Worm (Caenorhabditis elegans): Measurements from ENCODE around the gene abu-4.
A peak's percentile ranks its signal among the peaks of the same experiment; 100 is the strongest.

Gene abu-4

ce11 chrV:2244751-2245150, 29.9 kb upstream of the abu-4 start, which contains the start of gene cyp-33C5 (continued):
- TF ChIP-seq Y5F2A.4 (GFP tag; optimal IDR thresholded peaks at IDR 0.05): no peak
- no peak for TF ChIP-seq daf-19 (GFP tag; conservative IDR thresholded peaks at IDR 0.05)
- TF ChIP-seq spr-3 (GFP tag; optimal IDR thresholded peaks at IDR 0.05): no peak
- TF ChIP-seq lin-1 (GFP tag; IDR thresholded peaks at IDR 0.05): 0 out of 2 replicates have a peak, but pooled peaks have one; percentile 41
- TF ChIP-seq skn-1 (tag; optimal IDR thresholded peaks at IDR 0.05): no peak
- TF ChIP-seq duxl-1 (tag; optimal IDR thresholded peaks at IDR 0.05; ENCODE audit: poor library complexity): peak; percentile 5
- TF ChIP-seq aha-1 (tag): no peak
- peak; percentile 25 for TF ChIP-seq hlh-11 (tag; optimal IDR thresholded peaks at IDR 0.05)
- TF ChIP-seq T26A8.4 (GFP tag; IDR thresholded peaks at IDR 0.05): no peak
- TF ChIP-seq mes-2 (tag; optimal IDR thresholded peaks at IDR 0.05; ENCODE audit: poor library complexity, severe bottlenecking): no peak
- no peak for TF ChIP-seq lin-39 (tag; optimal IDR thresholded peaks at IDR 0.05)
- peak; percentile 70 for TF ChIP-seq dmd-6 (GFP tag; IDR thresholded peaks at IDR 0.05)
- TF ChIP-seq hif-1 (tag; optimal IDR thresholded peaks at IDR 0.05): no peak
- no peak for TF ChIP-seq daf-12 (tag; optimal IDR thresholded peaks at IDR 0.05)

DNA sequence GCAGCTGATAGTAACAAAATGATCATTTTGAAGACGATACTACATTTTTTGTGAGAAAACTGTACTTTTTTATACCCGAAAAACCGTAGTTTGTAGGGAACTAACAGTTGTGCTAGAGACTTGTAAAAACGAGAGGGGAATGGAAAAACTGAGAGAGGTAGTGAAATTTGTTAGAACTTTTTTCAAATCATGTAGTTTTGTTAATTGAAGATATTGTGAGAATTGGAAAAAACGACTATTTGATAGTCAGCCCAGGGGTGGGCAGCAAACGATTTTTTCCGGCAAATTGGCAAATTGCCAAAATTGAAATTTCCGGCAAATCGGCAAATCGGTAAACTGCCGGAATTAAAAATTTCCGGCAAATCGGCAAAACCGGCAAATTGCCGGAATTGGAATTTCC, 25.3 kb upstream of the abu-4 start, which contains the start of gene cyp-33C6:
Gene cyp-33C6 (minus strand): TSS at position 101 of the 400 bp plus-strand sequence.
- no peak for TF ChIP-seq dmd-8 (GFP tag; IDR thresholded peaks at IDR 0.05)
- no peak for TF ChIP-seq nhr-10 (tag; optimal IDR thresholded peaks at IDR 0.05)
- no peak for TF ChIP-seq lin-15B (tag; optimal IDR thresholded peaks at IDR 0.05)
- no peak for TF ChIP-seq egl-27 (tag; optimal IDR thresholded peaks at IDR 0.05)
- TF ChIP-seq daf-12 (tag; optimal IDR thresholded peaks at IDR 0.05): no peak
- no peak for TF ChIP-seq zfp-2 (tag; optimal IDR thresholded peaks at IDR 0.05)
- TF ChIP-seq zag-1 (tag; optimal IDR thresholded peaks at IDR 0.05): no peak
- TF ChIP-seq ceh-32 (tag; optimal IDR thresholded peaks at IDR 0.05; ENCODE audit: poor library complexity): no peak
- no peak for TF ChIP-seq mxl-3 (GFP tag; optimal IDR thresholded peaks at IDR 0.05)
- TF ChIP-seq rbr-2 (tag; optimal IDR thresholded peaks at IDR 0.05): no peak
- no peak for TF ChIP-seq R02D3.7 (tag; optimal IDR thresholded peaks at IDR 0.05)
- no peak for TF ChIP-seq Y5F2A.4 (GFP tag; optimal IDR thresholded peaks at IDR 0.05)
- no peak for TF ChIP-seq jun-1 (tag; optimal IDR thresholded peaks at IDR 0.05)
- no peak for TF ChIP-seq hlh-30 (tag; optimal IDR thresholded peaks at IDR 0.05; ENCODE audit: insufficient read depth)
- TF ChIP-seq tag-97 (GFP tag; IDR thresholded peaks at IDR 0.05): no peak
- TF ChIP-seq pha-4 (GFP tag; IDR thresholded peaks at IDR 0.05): no peak
- TF ChIP-seq pha-4 (tag; optimal IDR thresholded peaks at IDR 0.05): no peak
- no peak for TF ChIP-seq ztf-7 (tag; optimal IDR thresholded peaks at IDR 0.05)
- no peak for TF ChIP-seq lin-29 (GFP tag; IDR thresholded peaks at IDR 0.05)
- TF ChIP-seq sdz-12 (GFP tag; optimal IDR thresholded peaks at IDR 0.05): no peak

ce11 chrV:2250126-2250590, 24.5 kb upstream of the abu-4 start, which contains the start of gene cyp-33C7:
TSS of gene cyp-33C7 (plus strand) at chrV:2250540.
- no peak for TF ChIP-seq madf-5 (GFP tag; IDR thresholded peaks at IDR 0.05)
- TF ChIP-seq mep-1 (tag; optimal IDR thresholded peaks at IDR 0.05): peak; percentile 64
- no peak for TF ChIP-seq lin-15B (tag; optimal IDR thresholded peaks at IDR 0.05)
- no peak for TF ChIP-seq snpc-4 (tag; optimal IDR thresholded peaks at IDR 0.05)
- peak; percentile 9 for TF ChIP-seq ztf-7 (tag; optimal IDR thresholded peaks at IDR 0.05)
- peak; percentile 65 for TF ChIP-seq pqm-1 (tag; optimal IDR thresholded peaks at IDR 0.05)
- TF ChIP-seq nhr-42 (GFP tag; IDR thresholded peaks at IDR 0.05): no peak
- peak; percentile 85 for TF ChIP-seq dmd-6 (GFP tag; IDR thresholded peaks at IDR 0.05)
- no peak for TF ChIP-seq spr-1 (tag; optimal IDR thresholded peaks at IDR 0.05)
- TF ChIP-seq ZK337.2 (GFP tag; IDR thresholded peaks at IDR 0.05): no peak
- no peak for TF ChIP-seq zip-11 (GFP tag; IDR thresholded peaks at IDR 0.05)
- TF ChIP-seq lin-1 (GFP tag; IDR thresholded peaks at IDR 0.05): 0 out of 2 replicates have a peak, but pooled peaks have one; percentile 36
- no peak for TF ChIP-seq ceh-44 (GFP tag; IDR thresholded peaks at IDR 0.05)
- peak; percentile 44 for TF ChIP-seq mes-2 (tag; optimal IDR thresholded peaks at IDR 0.05; ENCODE audit: poor library complexity, severe bottlenecking)
- no peak for TF ChIP-seq F10B5.3 (tag; optimal IDR thresholded peaks at IDR 0.05)
- TF ChIP-seq hlh-30 (tag; optimal IDR thresholded peaks at IDR 0.05; ENCODE audit: insufficient read depth): peak; percentile 90
- peak in 1 of 2 experiments; percentile 48 for TF ChIP-seq unc-62 (GFP tag; optimal IDR thresholded peaks at IDR 0.05 in 1 of 2)
- no peak for TF ChIP-seq unc-62 (tag; optimal IDR thresholded peaks at IDR 0.05)
- TF ChIP-seq nhr-11 (tag; optimal IDR thresholded peaks at IDR 0.05): no peak
- no peak for TF ChIP-seq ceh-28 (tag; optimal IDR thresholded peaks at IDR 0.05)
- TF ChIP-seq T26A8.4 (GFP tag; IDR thresholded peaks at IDR 0.05): no peak
- no peak for TF ChIP-seq lir-3 (tag; optimal IDR thresholded peaks at IDR 0.05)
- no peak for TF ChIP-seq nhr-41 (GFP tag; IDR thresholded peaks at IDR 0.05)
- TF ChIP-seq php-3 (GFP tag; IDR thresholded peaks at IDR 0.05): no peak

All from whole organism, L4 larva.